Worm (Caenorhabditis elegans) whole organism, young adult: ENCODE data around the gene C09G12.5.

Source experiments
- B0336.3 ChIP-seq: fragments of 200-800 bp; sonication (Bioruptor generic); IDR thresholded peaks from 2 replicates; pipeline ENCODE4 v1.3.6; 2022; ENCODE audit warnings: missing genetic modification characterization, missing compliant biosample characterization
- D2030.7 ChIP-seq: fragments of 200-800 bp; sonication (Bioruptor generic); IDR thresholded peaks from 2 replicates; pipeline ENCODE4 v1.3.6; 2022; ENCODE audit warnings: missing genetic modification reagents, missing genetic modification characterization, missing compliant biosample characterization
- F23B12.7 ChIP-seq: sonication (generic microtip); optimal IDR thresholded peaks from 2 replicates; lab custom pipeline; 2017; ENCODE audit warnings: missing genetic modification characterization, mild to moderate bottlenecking, missing compliant biosample characterization, antibody characterized with exemption, moderate library complexity; ENCODE audit not compliant: insufficient read depth
- F49E8.2 ChIP-seq: sonication (generic microtip); optimal IDR thresholded peaks from 3 replicates; lab custom pipeline; 2017; ENCODE audit warnings: missing genetic modification characterization, mild to moderate bottlenecking, missing compliant biosample characterization, antibody characterized with exemption, moderate library complexity; ENCODE audit not compliant: insufficient read depth
- F52B5.7 ChIP-seq: sonication (generic microtip); optimal IDR thresholded peaks from 2 replicates; lab custom pipeline; 2016; ENCODE audit warnings: mild to moderate bottlenecking, missing genetic modification characterization, missing compliant biosample characterization
- F57A8.1 ChIP-seq: fragments of 200-800 bp; sonication (Bioruptor generic); optimal IDR thresholded peaks from 2 replicates; lab custom pipeline; 2018; ENCODE audit warnings: mild to moderate bottlenecking, missing genetic modification characterization, moderate library complexity, missing compliant biosample characterization
- K11D2.4 ChIP-seq: fragments of 200-800 bp; sonication (Bioruptor generic); IDR thresholded peaks from 2 replicates; pipeline ENCODE4 v1.3.6; 2022; ENCODE audit warnings: missing genetic modification reagents, missing genetic modification characterization, missing compliant biosample characterization
- T07F8.4 ChIP-seq: sonication (generic microtip); optimal IDR thresholded peaks from 2 replicates; lab custom pipeline; 2016; ENCODE audit warnings: mild to moderate bottlenecking, missing genetic modification characterization, moderate library complexity, missing compliant biosample characterization
- Y67H2A.10 ChIP-seq: fragments of 200-800 bp; sonication (Bioruptor generic); conservative IDR thresholded peaks from 2 replicates; pipeline ENCODE4 v1.3.6; 2022; ENCODE audit warnings: missing genetic modification reagents, missing genetic modification characterization, missing compliant biosample characterization
- Y95B8A.8 ChIP-seq: fragments of 200-800 bp; sonication (Bioruptor generic); IDR thresholded peaks from 2 replicates; pipeline ENCODE4 v1.3.6; 2022; ENCODE audit warnings: missing genetic modification reagents, missing genetic modification characterization, missing compliant biosample characterization
- aptf-2 ChIP-seq: fragments of 200-800 bp; sonication (Bioruptor generic); conservative IDR thresholded peaks from 2 replicates; pipeline ENCODE4 v1.3.6; 2022; ENCODE audit warnings: missing genetic modification reagents, missing genetic modification characterization, missing compliant biosample characterization
- aptf-3 ChIP-seq: fragments of 200-800 bp; sonication (Bioruptor generic); IDR thresholded peaks from 2 replicates; pipeline ENCODE4 v1.3.6; 2022; ENCODE audit warnings: missing genetic modification characterization, missing compliant biosample characterization
- athp-1 ChIP-seq: sonication (generic microtip); optimal IDR thresholded peaks from 2 replicates; lab custom pipeline; 2017; ENCODE audit warnings: mild to moderate bottlenecking, missing genetic modification characterization, missing compliant biosample characterization
- ceh-100 ChIP-seq: fragments of 200-800 bp; sonication (Bioruptor generic); IDR thresholded peaks from 2 replicates; pipeline ENCODE4 v1.3.6; 2022; ENCODE audit warnings: missing genetic modification reagents, missing genetic modification characterization, missing compliant biosample characterization
- ceh-27 ChIP-seq: fragments of 200-800 bp; sonication (Bioruptor generic); optimal IDR thresholded peaks from 2 replicates; lab custom pipeline; 2018; ENCODE audit warnings: mild to moderate bottlenecking, missing genetic modification characterization, moderate library complexity, missing compliant biosample characterization
- ceh-58 ChIP-seq: fragments of 200-800 bp; sonication (Bioruptor generic); IDR thresholded peaks from 2 replicates; pipeline ENCODE4 v1.3.6; 2022; ENCODE audit warnings: missing genetic modification characterization, missing compliant biosample characterization
- ceh-91 ChIP-seq: fragments of 200-800 bp; sonication (Bioruptor generic); IDR thresholded peaks from 2 replicates; pipeline ENCODE4 v1.3.6; 2022; ENCODE audit warnings: missing genetic modification reagents, missing genetic modification characterization, missing compliant biosample characterization
- chd-7 ChIP-seq: sonication (generic microtip); optimal IDR thresholded peaks from 2 replicates; lab custom pipeline; 2016; ENCODE audit warnings: mild to moderate bottlenecking, missing genetic modification characterization, moderate library complexity, missing compliant biosample characterization
- efl-1 ChIP-seq: fragments of 150-350 bp; optimal IDR thresholded peaks from 2 replicates; lab custom pipeline; 2014; ENCODE audit warnings: missing biosample characterization, missing genetic modification reagents, missing genetic modification characterization
- egrh-3 ChIP-seq: fragments of 200-800 bp; sonication (Bioruptor generic); IDR thresholded peaks from 2 replicates; pipeline ENCODE4 v1.3.6; 2022; ENCODE audit warnings: missing genetic modification reagents, missing genetic modification characterization, missing compliant biosample characterization
- ets-4 ChIP-seq: fragments of 200-800 bp; sonication (Bioruptor generic); optimal IDR thresholded peaks from 2 replicates; lab custom pipeline; 2018; ENCODE audit warnings: mild to moderate bottlenecking, missing genetic modification characterization, missing compliant biosample characterization
- gei-17 ChIP-seq: fragments of 200-800 bp; sonication (Bioruptor generic); optimal IDR thresholded peaks from 2 replicates; lab custom pipeline; 2018; ENCODE audit warnings: mild to moderate bottlenecking, missing genetic modification characterization, missing compliant biosample characterization
- hlh-12 ChIP-seq: sonication (generic microtip); optimal IDR thresholded peaks from 2 replicates; lab custom pipeline; 2016; ENCODE audit warnings: missing genetic modification characterization, missing compliant biosample characterization
- hmg-1.2 ChIP-seq: fragments of 200-800 bp; sonication (Bioruptor generic); IDR thresholded peaks from 2 replicates; pipeline ENCODE4 v1.3.6; 2022; ENCODE audit warnings: missing genetic modification reagents, missing genetic modification characterization, missing compliant biosample characterization
- lag-1 ChIP-seq: fragments of 200-800 bp; sonication (Bioruptor generic); IDR thresholded peaks from 2 replicates; pipeline ENCODE4 v1.3.6; 2022; ENCODE audit warnings: missing genetic modification reagents, missing genetic modification characterization, missing compliant biosample characterization
- let-607 ChIP-seq, 2 experiments: fragments of 200-800 bp in 1 of 2; sonication (Bioruptor generic) in 1 of 2; sonication (generic microtip) in 1 of 2; optimal IDR thresholded peaks; 2 replicates each; lab custom pipeline; 2016 to 2018; ENCODE audit warnings: mild to moderate bottlenecking in 2 of 2, missing compliant biosample characterization in 2 of 2, missing genetic modification characterization in 2 of 2, moderate library complexity in 2 of 2, missing genotype in 1 of 2
- lsl-1 ChIP-seq: fragments of 200-800 bp; sonication (Bioruptor generic); optimal IDR thresholded peaks from 2 replicates; lab custom pipeline; 2018; ENCODE audit warnings: mild to moderate bottlenecking, missing genetic modification characterization, moderate library complexity, missing compliant biosample characterization
- lsy-27 ChIP-seq: sonication (generic microtip); optimal IDR thresholded peaks from 2 replicates; lab custom pipeline; 2017; ENCODE audit warnings: missing genetic modification characterization, mild to moderate bottlenecking, missing compliant biosample characterization, antibody characterized with exemption, missing genotype, borderline replicate concordance; ENCODE audit not compliant: insufficient read depth
- madf-3 ChIP-seq: fragments of 200-800 bp; sonication (Bioruptor generic); IDR thresholded peaks from 2 replicates; pipeline ENCODE4 v1.3.6; 2022; ENCODE audit warnings: missing genetic modification reagents, missing genetic modification characterization, missing compliant biosample characterization
- nfyb-1 ChIP-seq: fragments of 200-800 bp; sonication (Bioruptor generic); IDR thresholded peaks from 2 replicates; pipeline ENCODE4 v1.3.6; 2022; ENCODE audit warnings: missing genetic modification reagents, missing genetic modification characterization, missing compliant biosample characterization
- nhr-120 ChIP-seq: fragments of 200-800 bp; sonication (Bioruptor generic); IDR thresholded peaks from 2 replicates; pipeline ENCODE4 v1.3.6; 2022; ENCODE audit warnings: missing genetic modification characterization, missing compliant biosample characterization
- nhr-90 ChIP-seq: sonication (generic microtip); optimal IDR thresholded peaks from 2 replicates; lab custom pipeline; 2016; ENCODE audit warnings: missing genotype, mild to moderate bottlenecking, missing genetic modification characterization, missing compliant biosample characterization
- pha-4 ChIP-seq: fragments of 150-350 bp; sonication (generic microtip); optimal IDR thresholded peaks from 2 replicates; lab custom pipeline; 2014; ENCODE audit warnings: missing biosample characterization, missing genetic modification reagents, missing genetic modification characterization
- rec-8 ChIP-seq, 2 experiments: sonication (generic microtip); optimal IDR thresholded peaks; 2 replicates each; lab custom pipeline; 2016; ENCODE audit warnings: mild to moderate bottlenecking in 2 of 2, missing genetic modification characterization in 2 of 2, missing genetic modification reagents in 2 of 2, missing genotype in 2 of 2, missing biosample characterization in 1 of 2, missing compliant biosample characterization in 1 of 2, moderate library complexity in 1 of 2
- repo-1 ChIP-seq: sonication (generic microtip); optimal IDR thresholded peaks from 2 replicates; lab custom pipeline; 2017; ENCODE audit warnings: mild to moderate bottlenecking, missing genetic modification characterization, missing compliant biosample characterization
- sdz-38 ChIP-seq: sonication (generic microtip); optimal IDR thresholded peaks from 2 replicates; lab custom pipeline; 2016; ENCODE audit warnings: missing genotype, missing genetic modification characterization, missing compliant biosample characterization
- snpc-1.1 ChIP-seq: sonication (generic microtip); optimal IDR thresholded peaks from 2 replicates; lab custom pipeline; 2017; ENCODE audit warnings: missing genetic modification characterization, mild to moderate bottlenecking, missing compliant biosample characterization, antibody characterized with exemption, moderate library complexity, missing genotype, missing genetic modification reagents; ENCODE audit not compliant: insufficient read depth
- snpc-3.4 ChIP-seq: sonication (generic microtip); optimal IDR thresholded peaks from 2 replicates; lab custom pipeline; 2017; ENCODE audit warnings: missing genetic modification characterization, mild to moderate bottlenecking, missing compliant biosample characterization, antibody characterized with exemption, moderate library complexity, missing genotype, missing genetic modification reagents
- somi-1 ChIP-seq: fragments of 200-800 bp; sonication (Bioruptor generic); optimal IDR thresholded peaks from 2 replicates; lab custom pipeline; 2018; ENCODE audit warnings: mild to moderate bottlenecking, missing genetic modification characterization, missing compliant biosample characterization
- tbp1 ChIP-seq: fragments of 200-800 bp; sonication (Bioruptor generic); optimal IDR thresholded peaks from 2 replicates; lab custom pipeline; 2018; ENCODE audit warnings: mild to moderate bottlenecking, missing genetic modification characterization, missing compliant biosample characterization
- tbx-9 ChIP-seq: sonication (generic microtip); optimal IDR thresholded peaks from 2 replicates; lab custom pipeline; 2016; ENCODE audit warnings: borderline replicate concordance, missing genetic modification characterization, inconsistent platforms, missing compliant biosample characterization
- xnd-1 ChIP-seq: sonication (generic microtip); optimal IDR thresholded peaks from 2 replicates; lab custom pipeline; 2016; ENCODE audit warnings: missing genotype, missing genetic modification reagents, missing genetic modification characterization, missing compliant biosample characterization
- zim-3 ChIP-seq: sonication (generic microtip); optimal IDR thresholded peaks from 2 replicates; lab custom pipeline; 2017; ENCODE audit warnings: mild to moderate bottlenecking, missing genetic modification characterization, moderate library complexity, missing compliant biosample characterization
- ztf-18 ChIP-seq: sonication (generic microtip); optimal IDR thresholded peaks from 2 replicates; lab custom pipeline; 2016; ENCODE audit warnings: missing genotype, mild to moderate bottlenecking, missing genetic modification characterization, missing compliant biosample characterization
- ztf-22 ChIP-seq: fragments of 200-800 bp; sonication (Bioruptor generic); optimal IDR thresholded peaks from 2 replicates; lab custom pipeline; 2018; ENCODE audit warnings: mild to moderate bottlenecking, missing genetic modification characterization, moderate library complexity, missing compliant biosample characterization
- ztf-28 ChIP-seq: fragments of 200-800 bp; sonication (Bioruptor generic); IDR thresholded peaks from 2 replicates; pipeline ENCODE4 v1.3.6; 2022; ENCODE audit warnings: missing genetic modification reagents, missing genetic modification characterization, missing compliant biosample characterization
- ztf-3 ChIP-seq: fragments of 200-800 bp; sonication (Bioruptor generic); optimal IDR thresholded peaks from 2 replicates; lab custom pipeline; 2018; ENCODE audit warnings: mild to moderate bottlenecking, missing genetic modification characterization, missing compliant biosample characterization

Gene C09G12.5

ce11 chrIV:3524584-3525020, 45.5 kb downstream of the C09G12.5 start (continued):
- TF ChIP-seq sdz-38 (tag; lab: Kevin White, UChicago): no peak
- TF ChIP-seq Y67H2A.10 (GFP tag; lab: Robert Waterston, UW): no peak
- TF ChIP-seq hlh-12 (tag; lab: Kevin White, UChicago): peak; percentile 43
- no peak for TF ChIP-seq nhr-120 (GFP tag; lab: Robert Waterston, UW)
- no peak for TF ChIP-seq ztf-22
- TF ChIP-seq ceh-100 (GFP tag; lab: Robert Waterston, UW): peak; percentile 45
- no peak for TF ChIP-seq somi-1 (GFP tag; lab: Kevin White, UChicago)
- TF ChIP-seq rec-8 (tag; optimal IDR thresholded peaks at IDR 0.05; lab: Kevin White, UChicago): peak; percentile 33 to 53
- TF ChIP-seq lag-1 (GFP tag; lab: Robert Waterston, UW): no peak
- TF ChIP-seq hmg-1.2 (GFP tag; lab: Robert Waterston, UW): peak; percentile 71
- no peak for TF ChIP-seq pha-4
- TF ChIP-seq nfyb-1: peak; percentile 86
- peak; percentile 43 for TF ChIP-seq F23B12.7 (tag; lab: Kevin White, UChicago)
- TF ChIP-seq madf-3 (GFP tag; lab: Robert Waterston, UW): 0 out of 2 replicates have a peak, but pooled peaks have one; percentile 46
- TF ChIP-seq xnd-1 (tag; lab: Kevin White, UChicago): no peak
- TF ChIP-seq ztf-3 (GFP tag; lab: Kevin White, UChicago): no peak
- peak; percentile 33 for TF ChIP-seq T07F8.4
- peak; percentile 77; the same call in 1 of the 2 replicates for TF ChIP-seq Y95B8A.8 (GFP tag; lab: Robert Waterston, UW)
- peak; percentile 51 for TF ChIP-seq D2030.7 (GFP tag; lab: Robert Waterston, UW)
- no peak for TF ChIP-seq snpc-3.4 (tag; lab: Kevin White, UChicago)
- TF ChIP-seq aptf-2: no peak
- peak; percentile 57 for TF ChIP-seq zim-3
- peak; percentile 25 for TF ChIP-seq lsl-1 (GFP tag; lab: Kevin White, UChicago)
- peak; percentile 47 for TF ChIP-seq ztf-18 (tag; lab: Kevin White, UChicago)
- TF ChIP-seq gei-17: no peak
- TF ChIP-seq ztf-28 (GFP tag; lab: Robert Waterston, UW): peak; percentile 75; the same call in 1 of the 2 replicates
- peak; percentile 45 for TF ChIP-seq athp-1
- peak; percentile 59 for TF ChIP-seq F49E8.2
- no peak for TF ChIP-seq ets-4 (GFP tag; lab: Kevin White, UChicago)
- peak; percentile 60 for TF ChIP-seq chd-7 (tag; lab: Kevin White, UChicago)
- no peak for TF ChIP-seq aptf-3 (GFP tag; lab: Robert Waterston, UW)
- TF ChIP-seq tbp1 (GFP tag; lab: Kevin White, UChicago): peak; percentile 93
- TF ChIP-seq let-607 (tag; optimal IDR thresholded peaks at IDR 0.05; lab: Kevin White, UChicago): no peak
- peak; percentile 8 for TF ChIP-seq efl-1
- TF ChIP-seq snpc-1.1 (tag; lab: Kevin White, UChicago): no peak
- TF ChIP-seq nhr-90 (tag; lab: Kevin White, UChicago): peak; percentile 67
- 0 out of 2 replicates have a peak, but pooled peaks have one; percentile 20 for TF ChIP-seq B0336.3 (GFP tag; lab: Robert Waterston, UW)
- no peak for TF ChIP-seq tbx-9 (tag; lab: Kevin White, UChicago)
- 0 out of 2 replicates have a peak, but pooled peaks have one; percentile 28 for TF ChIP-seq K11D2.4 (GFP tag; lab: Robert Waterston, UW)
- peak; percentile 40 for TF ChIP-seq F52B5.7
- TF ChIP-seq F57A8.1 (GFP tag; lab: Kevin White, UChicago): peak; percentile 57
- peak; percentile 53 for TF ChIP-seq ceh-27 (GFP tag; lab: Kevin White, UChicago)
- 0 out of 2 replicates have a peak, but pooled peaks have one; percentile 36 for TF ChIP-seq egrh-3 (GFP tag; lab: Robert Waterston, UW)
- no peak for TF ChIP-seq ceh-58
- TF ChIP-seq repo-1 (tag; lab: Kevin White, UChicago): peak; percentile 38
- no peak for TF ChIP-seq lsy-27 (tag; lab: Kevin White, UChicago)
- TF ChIP-seq ceh-91: 0 out of 2 replicates have a peak, but pooled peaks have one; percentile 21
